Worm (Caenorhabditis elegans): ENCODE data around the gene F49C12.12.

The F49C12.12 gene

DNA sequence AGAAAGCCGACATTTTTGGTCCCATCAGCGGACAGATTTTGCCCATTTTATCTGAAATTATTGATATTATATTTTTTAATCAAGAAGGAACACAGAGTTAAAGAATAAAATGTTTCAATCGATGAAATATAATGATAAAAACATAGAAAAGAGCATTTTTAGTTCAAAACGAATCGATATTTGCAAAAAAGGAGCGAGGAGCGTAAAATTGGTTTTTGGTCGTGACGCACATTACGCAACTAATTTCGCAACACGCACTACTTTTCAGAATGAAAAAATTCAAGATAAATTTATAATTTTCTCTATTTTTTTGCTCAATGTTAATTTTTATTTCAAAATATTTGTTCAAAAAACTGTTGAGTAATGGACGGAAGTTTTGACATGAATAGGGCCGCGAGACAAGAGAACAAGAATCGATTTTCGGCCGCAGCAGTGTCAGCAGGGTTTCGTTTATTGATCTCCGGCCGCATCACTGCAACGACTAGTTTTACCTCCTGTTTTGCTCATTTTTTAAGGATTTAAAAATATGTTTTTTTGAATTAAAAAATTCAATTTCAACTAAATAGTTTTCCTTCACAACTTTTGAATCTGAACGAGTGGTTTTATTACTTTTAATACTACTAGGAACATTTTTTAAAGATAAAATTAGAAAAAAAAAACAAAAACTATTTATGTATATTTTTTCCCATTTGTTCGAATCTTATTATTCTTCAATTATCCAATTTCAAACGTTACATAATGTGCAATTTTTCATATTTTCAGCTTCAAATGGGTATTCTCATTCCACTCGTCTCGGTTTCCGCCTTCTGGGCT, at the start of gene F49C12.12, which contains the start of gene vha-17:
TSS of gene F49C12.12 (minus strand) at position 51 of the 813 bp plus-strand sequence.
TSS of gene vha-17 (plus strand) at position 763 of the 813 bp plus-strand sequence.
- TF ChIP-seq nhr-20 (tag; optimal IDR thresholded peaks at IDR 0.05) = peak; percentile 25
- TF ChIP-seq ets-5 (GFP tag; IDR thresholded peaks at IDR 0.05) = no peak
- TF ChIP-seq nhr-84 (tag; optimal IDR thresholded peaks at IDR 0.05) = no peak
- no peak for TF ChIP-seq hpl-2 (GFP tag; optimal IDR thresholded peaks at IDR 0.05)
- no peak for TF ChIP-seq sptf-1 (tag; optimal IDR thresholded peaks at IDR 0.05)
- TF ChIP-seq sox-4 (tag; optimal IDR thresholded peaks at IDR 0.05) = no peak
- TF ChIP-seq efl-1 (optimal IDR thresholded peaks at IDR 0.05) = peak; percentile 10 to 42
- TF ChIP-seq efl-1 (GFP tag; optimal IDR thresholded peaks at IDR 0.05 in 1 of 2) = peak; percentile 27 to 34
- no peak for TF ChIP-seq nhr-76 (tag; optimal IDR thresholded peaks at IDR 0.05)
- no peak for TF ChIP-seq unc-62 (GFP tag; optimal IDR thresholded peaks at IDR 0.05)
- TF ChIP-seq nhr-237 (tag; optimal IDR thresholded peaks at IDR 0.05) = peak; percentile 13
- 0 out of 2 replicates have a peak, but pooled peaks have one; percentile 6 for TF ChIP-seq nhr-19 (GFP tag; conservative IDR thresholded peaks at IDR 0.05)
- TF ChIP-seq lsy-2 (tag; optimal IDR thresholded peaks at IDR 0.05) = peak in 1 of 2 experiments; percentile 52
- TF ChIP-seq unc-30 (tag; optimal IDR thresholded peaks at IDR 0.05) = no peak
- peak; percentile 70 for TF ChIP-seq nhr-85 (tag)
- TF ChIP-seq zip-4 (GFP tag; optimal IDR thresholded peaks at IDR 0.05) = peak; percentile 45
- TF ChIP-seq pax-3 (tag; optimal IDR thresholded peaks at IDR 0.05) = no peak
- peak; percentile 16 for TF ChIP-seq swsn-7 (tag; optimal IDR thresholded peaks at IDR 0.05)
- peak; percentile 31 for TF ChIP-seq nhr-47 (tag; optimal IDR thresholded peaks at IDR 0.05)
- peak; percentile 26 for TF ChIP-seq blmp-1 (tag; optimal IDR thresholded peaks at IDR 0.05)
- peak; percentile 65 for TF ChIP-seq skn-1 (tag; optimal IDR thresholded peaks at IDR 0.05)
- peak in 1 of 3 experiments; percentile 14 for TF ChIP-seq ceh-82 (tag; optimal IDR thresholded peaks at IDR 0.05)
- no peak for TF ChIP-seq C04F5.9 (tag; optimal IDR thresholded peaks at IDR 0.05)
- no peak for TF ChIP-seq mdl-1 (tag; optimal IDR thresholded peaks at IDR 0.05)
- TF ChIP-seq sup-37 (GFP tag; optimal IDR thresholded peaks at IDR 0.05) = no peak
- no peak for TF ChIP-seq lir-3 (tag; optimal IDR thresholded peaks at IDR 0.05; ENCODE audit: poor library complexity)
- TF ChIP-seq hlh-17 (GFP tag; optimal IDR thresholded peaks at IDR 0.05; ENCODE audit: borderline replicate concordance) = no peak
- peak; percentile 16 for TF ChIP-seq tbx-2 (tag; optimal IDR thresholded peaks at IDR 0.05)
- peak; percentile 75 for TF ChIP-seq lin-14 (GFP tag; optimal IDR thresholded peaks at IDR 0.05)
- peak; percentile 32 for TF ChIP-seq nhr-71 (tag; optimal IDR thresholded peaks at IDR 0.05)
- peak; percentile 8 to 47 for TF ChIP-seq lin-35 (GFP tag; optimal IDR thresholded peaks at IDR 0.05)
- no peak for TF ChIP-seq fkh-10 (GFP tag; optimal IDR thresholded peaks at IDR 0.05)
- peak; percentile 68 for TF ChIP-seq snu-23 (GFP tag; optimal IDR thresholded peaks at IDR 0.05)
- TF ChIP-seq fkh-4 (tag; optimal IDR thresholded peaks at IDR 0.05; ENCODE audit: borderline replicate concordance) = no peak
- peak; percentile 33 for TF ChIP-seq xbp-1 (tag; optimal IDR thresholded peaks at IDR 0.05)
- peak in 2 of 3 experiments; percentile 19 to 52 for TF ChIP-seq dpl-1 (GFP tag; optimal IDR thresholded peaks at IDR 0.05)
- TF ChIP-seq Y116A8C.19 (tag; optimal IDR thresholded peaks at IDR 0.05; ENCODE audit: borderline replicate concordance) = no peak

DNA sequence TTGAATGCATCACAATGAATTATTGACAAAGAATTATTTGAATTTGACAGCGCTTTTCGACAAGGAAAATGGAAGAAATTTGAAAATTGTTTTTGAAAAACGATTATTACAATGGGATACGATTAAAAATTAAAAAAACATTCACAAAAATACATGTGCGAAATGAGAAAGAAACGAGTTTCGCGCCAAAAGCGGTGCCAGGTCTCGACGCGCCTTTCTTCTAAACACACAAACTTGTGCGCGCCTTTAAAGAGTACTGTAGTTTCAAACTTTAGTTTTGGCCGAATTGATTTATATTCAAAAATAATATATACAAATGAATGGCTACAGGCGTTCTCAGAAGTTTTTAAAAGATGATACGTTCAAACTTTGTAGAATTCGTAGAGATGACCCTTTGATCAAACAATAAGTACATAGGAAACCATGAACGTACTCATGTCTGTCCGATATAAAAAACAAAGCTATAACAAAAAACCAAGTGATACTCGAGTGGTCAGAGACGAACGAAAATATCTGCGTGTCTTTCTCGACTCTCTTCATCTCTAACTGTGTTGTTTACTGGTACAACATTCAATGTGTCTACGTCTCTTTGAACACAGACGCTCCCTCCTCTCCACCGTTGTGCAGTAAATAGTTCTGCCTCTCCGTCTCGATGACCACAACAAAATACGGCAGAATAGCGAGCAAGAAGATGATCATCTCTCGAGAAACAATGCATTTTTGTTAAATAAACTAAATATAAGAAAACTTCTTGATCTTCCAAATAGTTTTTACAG, 47.2 kb upstream of the F49C12.12 start:
- TF ChIP-seq skn-1 (tag; optimal IDR thresholded peaks at IDR 0.05) = no peak
- peak; percentile 41 for TF ChIP-seq snu-23 (GFP tag; optimal IDR thresholded peaks at IDR 0.05)
- peak; percentile 62 for TF ChIP-seq nhr-85 (tag)
- no peak for TF ChIP-seq vab-15 (tag; optimal IDR thresholded peaks at IDR 0.05)
- TF ChIP-seq lin-14 (GFP tag; optimal IDR thresholded peaks at IDR 0.05) = peak; percentile 59
- TF ChIP-seq elt-2 (tag; optimal IDR thresholded peaks at IDR 0.05) = no peak
- TF ChIP-seq C16A3.4 (tag; optimal IDR thresholded peaks at IDR 0.05) = no peak
- peak; percentile 16 for TF ChIP-seq mep-1 (tag; optimal IDR thresholded peaks at IDR 0.05)
- peak in 1 of 2 experiments; percentile 55 for TF ChIP-seq lin-35 (GFP tag; optimal IDR thresholded peaks at IDR 0.05)
- TF ChIP-seq rnt-1 (tag; optimal IDR thresholded peaks at IDR 0.05) = peak; percentile 36
- TF ChIP-seq snpc-4 (tag; optimal IDR thresholded peaks at IDR 0.05) = no peak
- TF ChIP-seq ceh-88 (GFP tag; IDR thresholded peaks at IDR 0.05) = no peak
- TF ChIP-seq lsy-2 (tag; optimal IDR thresholded peaks at IDR 0.05) = peak in 1 of 2 experiments; percentile 45
- TF ChIP-seq efl-1 (optimal IDR thresholded peaks at IDR 0.05) = peak; percentile 19 to 40
- peak in 1 of 2 experiments; percentile 48 for TF ChIP-seq efl-1 (GFP tag; optimal IDR thresholded peaks at IDR 0.05 in 1 of 2)
- TF ChIP-seq nhr-71 (tag; optimal IDR thresholded peaks at IDR 0.05) = peak; percentile 9
- no peak for TF ChIP-seq egl-13 (tag; optimal IDR thresholded peaks at IDR 0.05)

Measured in whole organism, L1 larva.